Worm (Caenorhabditis elegans) whole organism, L3 larva: ENCODE results near the gene fbxa-220.

Experiments used
- ZK546.5 ChIP-seq: sonication (generic microtip); optimal IDR thresholded peaks from 2 replicates; lab custom pipeline; 2017; ENCODE audit warnings: missing biosample characterization, missing genetic modification characterization
- aly-2 ChIP-seq: fragments of 150-350 bp; optimal IDR thresholded peaks from 2 replicates; lab custom pipeline; 2014; ENCODE audit warnings: missing biosample characterization, missing genetic modification characterization
- nhr-25 ChIP-seq: sonication (generic microtip); optimal IDR thresholded peaks from 2 replicates; lab custom pipeline; 2017; ENCODE audit warnings: missing biosample characterization, missing genetic modification characterization
- skn-1 ChIP-seq: fragments of 150-350 bp; optimal IDR thresholded peaks from 2 replicates; lab custom pipeline; 2014; ENCODE audit warnings: missing biosample characterization, missing genetic modification characterization
- zag-1 ChIP-seq: fragments of 150-350 bp; optimal IDR thresholded peaks from 2 replicates; lab custom pipeline; 2014; ENCODE audit warnings: missing biosample characterization, missing genetic modification characterization

DNA sequence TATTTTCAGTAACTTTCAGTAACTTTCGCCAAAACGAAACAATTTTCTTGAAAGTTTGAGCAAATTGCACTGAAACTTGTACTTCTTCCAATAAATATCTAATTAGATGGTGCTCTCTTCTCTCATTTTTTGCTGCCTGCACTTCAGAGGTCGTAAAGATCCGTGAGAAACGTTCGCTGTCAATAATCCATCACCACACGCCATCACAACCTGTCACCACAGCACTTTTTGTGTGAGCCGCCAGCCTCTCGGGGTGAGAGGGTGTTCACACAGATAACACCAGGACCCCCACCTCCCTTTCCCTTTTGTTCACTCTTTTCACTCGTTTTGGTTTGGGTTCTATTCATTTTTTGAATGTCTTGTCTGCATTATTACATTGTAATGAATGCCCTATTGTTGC, 31.5 kb downstream of the fbxa-220 start:
- TF ChIP-seq skn-1 (tag; lab: Kevin White, UChicago): no peak
- TF ChIP-seq ZK546.5 (tag; lab: Kevin White, UChicago): no peak
- TF ChIP-seq nhr-25 (tag; lab: Kevin White, UChicago): no peak
- no peak for TF ChIP-seq zag-1
- TF ChIP-seq aly-2 (tag; lab: Kevin White, UChicago): no peak
